Fruit fly (Drosophila melanogaster): Measurements from ENCODE around the gene CG12316.

dm6 chr3L:15162988-15163387 is 26.3 kb upstream of the CG12316 start:
- no peak for TF ChIP-seq CG8478 (optimal IDR thresholded peaks at IDR 0.05)
- no peak for TF ChIP-seq CTCF (optimal IDR thresholded peaks at IDR 0.05)

Measured in S2 (cell line).